Worm (Caenorhabditis elegans) whole organism, L2 larva: Measurements from ENCODE around the gene Y6D1A.2.

Source experiments
- ama-1 ChIP-seq: fragments of 150-350 bp; optimal IDR thresholded peaks from 2 replicates; lab custom pipeline; 2018; ENCODE audit warnings: inconsistent platforms
- ceh-16 ChIP-seq: fragments of 150-350 bp; optimal IDR thresholded peaks from 2 replicates; lab custom pipeline; 2014; ENCODE audit warnings: missing biosample characterization, missing genetic modification characterization
- egl-27 ChIP-seq: sonication (generic microtip); optimal IDR thresholded peaks from 3 replicates; lab custom pipeline; 2017; ENCODE audit warnings: missing biosample characterization, missing genetic modification reagents, missing genetic modification characterization
- elt-1 ChIP-seq: fragments of 150-350 bp; optimal IDR thresholded peaks from 2 replicates; lab custom pipeline; 2014; ENCODE audit warnings: missing biosample characterization, missing genetic modification characterization
- fos-1 ChIP-seq: fragments of 150-350 bp; optimal IDR thresholded peaks from 2 replicates; lab custom pipeline; 2014; ENCODE audit warnings: missing biosample characterization, missing genetic modification characterization
- nhr-10 ChIP-seq: sonication (generic microtip); optimal IDR thresholded peaks from 2 replicates; lab custom pipeline; 2017; ENCODE audit warnings: missing biosample characterization, missing genetic modification characterization
- nhr-12 ChIP-seq: fragments of 150-350 bp; optimal IDR thresholded peaks from 2 replicates; lab custom pipeline; 2014; ENCODE audit warnings: missing biosample characterization, missing genetic modification characterization
- nhr-237 ChIP-seq: fragments of 150-350 bp; optimal IDR thresholded peaks from 2 replicates; lab custom pipeline; 2014; ENCODE audit warnings: missing biosample characterization, missing genetic modification characterization
- unc-62 ChIP-seq: fragments of 150-350 bp; optimal IDR thresholded peaks from 2 replicates; lab custom pipeline; 2014; ENCODE audit warnings: missing biosample characterization, missing genetic modification reagents, missing genetic modification characterization

- no peak for TF ChIP-seq fos-1
- TF ChIP-seq nhr-237 (tag; lab: Kevin White, UChicago), result no peak
- no peak for TF ChIP-seq nhr-12
- TF ChIP-seq unc-62 (GFP tag; lab: Kevin White, UChicago), result no peak
- TF ChIP-seq elt-1 (tag; lab: Kevin White, UChicago), result no peak
- TF ChIP-seq ceh-16 (tag; lab: Kevin White, UChicago), result no peak
- no peak for TF ChIP-seq egl-27 (tag; lab: Kevin White, UChicago)
- TF ChIP-seq nhr-10 (tag; lab: Kevin White, UChicago), result no peak
- no peak for TF ChIP-seq ama-1 (lab: Kevin White, UChicago)
These were observed 48.5 kb upstream of the Y6D1A.2 start, which contains the start of gene col-84 for ce11 chrII:11868234-11868633.
